Worm (Caenorhabditis elegans) whole organism, L4 larva: ENCODE data around the gene cpr-3.
A peak's percentile ranks its signal among the peaks of the same experiment; 100 is the strongest.

ENCODE experiments used
- D1046.2 ChIP-seq: fragments of 200-800 bp; sonication (Bioruptor generic); IDR thresholded peaks from 2 replicates; pipeline ENCODE4 v1.3.6; 2022; ENCODE audit warnings: missing genetic modification characterization, missing compliant biosample characterization
- F10B5.3 ChIP-seq: sonication (generic microtip); optimal IDR thresholded peaks from 2 replicates; lab custom pipeline; 2016; ENCODE audit warnings: mild to moderate bottlenecking, missing genetic modification characterization, missing compliant biosample characterization
- F44E2.7 ChIP-seq: fragments of 200-800 bp; sonication (Bioruptor generic); IDR thresholded peaks from 2 replicates; pipeline ENCODE4 v2.1.2; 2022; ENCODE audit warnings: missing genetic modification characterization, missing compliant biosample characterization
- R02D3.7 ChIP-seq: fragments of 150-350 bp; sonication (generic microtip); optimal IDR thresholded peaks from 3 replicates; lab custom pipeline; 2014; ENCODE audit warnings: missing biosample characterization, missing genetic modification characterization
- T20F7.1 ChIP-seq: fragments of 200-800 bp; sonication (Bioruptor generic); optimal IDR thresholded peaks from 2 replicates; lab custom pipeline; 2018; ENCODE audit warnings: mild to moderate bottlenecking, missing genetic modification characterization, missing compliant biosample characterization
- T26A8.4 ChIP-seq: fragments of 200-800 bp; sonication (Bioruptor generic); IDR thresholded peaks from 2 replicates; pipeline ENCODE4 v1.3.6; 2022; ENCODE audit warnings: missing genetic modification characterization, missing compliant biosample characterization
- attf-4 ChIP-seq: sonication (generic microtip); optimal IDR thresholded peaks from 3 replicates; lab custom pipeline; 2017; ENCODE audit warnings: missing biosample characterization, missing genetic modification characterization
- ceh-44 ChIP-seq: fragments of 200-800 bp; sonication (Bioruptor generic); IDR thresholded peaks from 2 replicates; pipeline ENCODE4 v1.3.6; 2022; ENCODE audit warnings: missing genetic modification reagents, missing genetic modification characterization, missing compliant biosample characterization
- ceh-62 ChIP-seq: sonication (generic microtip); optimal IDR thresholded peaks from 2 replicates; lab custom pipeline; 2017; ENCODE audit warnings: missing biosample characterization, missing genetic modification characterization
- ceh-82 ChIP-seq: sonication (generic microtip); optimal IDR thresholded peaks from 2 replicates; lab custom pipeline; 2017; ENCODE audit warnings: missing biosample characterization, missing genetic modification characterization
- daf-16 ChIP-seq, 3 experiments: sonication (generic microtip); optimal IDR thresholded peaks; 2 replicates each; lab custom pipeline; 2016 to 2017; ENCODE audit warnings: missing genetic modification characterization in 3 of 3, missing genetic modification reagents in 3 of 3, mild to moderate bottlenecking in 2 of 3, missing compliant biosample characterization in 2 of 3, missing biosample characterization in 1 of 3, moderate library complexity in 1 of 3
- daf-19 ChIP-seq: fragments of 200-800 bp; sonication (Bioruptor generic); conservative IDR thresholded peaks from 2 replicates; pipeline ENCODE4 v1.3.6; 2022; ENCODE audit warnings: missing genetic modification characterization, missing compliant biosample characterization
- dmd-9 ChIP-seq: fragments of 200-800 bp; sonication (Bioruptor generic); IDR thresholded peaks from 2 replicates; pipeline ENCODE4 v1.3.6; 2022; ENCODE audit warnings: missing genetic modification reagents, missing genetic modification characterization, missing compliant biosample characterization
- dpl-1 ChIP-seq: fragments of 150-350 bp; optimal IDR thresholded peaks from 2 replicates; lab custom pipeline; 2014; ENCODE audit warnings: missing biosample characterization, missing genetic modification reagents, missing genetic modification characterization
- dve-1 ChIP-seq: sonication (generic microtip); optimal IDR thresholded peaks from 2 replicates; lab custom pipeline; 2017; ENCODE audit warnings: antibody characterized with exemption, mild to moderate bottlenecking, missing genetic modification characterization, missing compliant biosample characterization; ENCODE audit not compliant: insufficient read depth
- fos-1 ChIP-seq: fragments of 150-350 bp; optimal IDR thresholded peaks from 2 replicates; lab custom pipeline; 2014; ENCODE audit warnings: missing biosample characterization, missing genetic modification characterization
- hlh-30 ChIP-seq: sonication (generic microtip); optimal IDR thresholded peaks from 2 replicates; lab custom pipeline; 2017; ENCODE audit warnings: antibody characterized with exemption, mild to moderate bottlenecking, missing genetic modification characterization, missing compliant biosample characterization; ENCODE audit not compliant: insufficient read depth
- hmg-1.1 ChIP-seq: fragments of 200-800 bp; sonication (Bioruptor generic); IDR thresholded peaks from 2 replicates; pipeline ENCODE4 v1.3.6; 2022; ENCODE audit warnings: missing genetic modification reagents, missing genetic modification characterization, missing compliant biosample characterization
- lin-15B ChIP-seq: fragments of 150-350 bp; sonication (generic microtip); optimal IDR thresholded peaks from 3 replicates; lab custom pipeline; 2014; ENCODE audit warnings: missing biosample characterization, missing genetic modification characterization
- lin-39 ChIP-seq: fragments of 150-350 bp; optimal IDR thresholded peaks from 2 replicates; lab custom pipeline; 2014; ENCODE audit warnings: missing biosample characterization, missing genetic modification reagents, missing genetic modification characterization
- lsy-2 ChIP-seq, 2 experiments: fragments of 150-350 bp in 1 of 2; sonication (generic microtip) in 1 of 2; optimal IDR thresholded peaks; 2 replicates each; lab custom pipeline; 2014 to 2017; ENCODE audit warnings: missing biosample characterization in 2 of 2, missing genetic modification characterization in 2 of 2
- madf-5 ChIP-seq, 2 experiments: fragments of 200-800 bp; sonication (Bioruptor generic); IDR thresholded peaks; 2 replicates each; pipeline ENCODE4 v1.3.6; 2022; ENCODE audit warnings: missing compliant biosample characterization in 2 of 2, missing genetic modification characterization in 2 of 2
- mdt-29 ChIP-seq: fragments of 200-800 bp; sonication (Bioruptor generic); IDR thresholded peaks from 2 replicates; pipeline ENCODE4 v1.3.6; 2022; ENCODE audit warnings: missing genetic modification reagents, missing genetic modification characterization, missing compliant biosample characterization
- mep-1 ChIP-seq: fragments of 150-350 bp; sonication (generic microtip); optimal IDR thresholded peaks from 3 replicates; lab custom pipeline; 2014; ENCODE audit warnings: missing biosample characterization, missing genetic modification characterization
- mxl-2 ChIP-seq: fragments of 200-800 bp; sonication (Bioruptor generic); conservative IDR thresholded peaks from 2 replicates; pipeline ENCODE4 v1.3.6; 2022; ENCODE audit warnings: missing genetic modification reagents, missing genetic modification characterization, missing compliant biosample characterization
- nhr-102 ChIP-seq: sonication (generic microtip); optimal IDR thresholded peaks from 2 replicates; lab custom pipeline; 2016; ENCODE audit warnings: mild to moderate bottlenecking, missing genetic modification characterization, moderate library complexity, missing compliant biosample characterization
- nhr-48 ChIP-seq: sonication (generic microtip); optimal IDR thresholded peaks from 2 replicates; lab custom pipeline; 2016; ENCODE audit warnings: mild to moderate bottlenecking, missing genetic modification characterization, missing compliant biosample characterization
- nhr-76 ChIP-seq: fragments of 150-350 bp; optimal IDR thresholded peaks from 2 replicates; lab custom pipeline; 2014; ENCODE audit warnings: missing biosample characterization, missing genetic modification characterization
- pqm-1 ChIP-seq: sonication (generic microtip); optimal IDR thresholded peaks from 2 replicates; lab custom pipeline; 2017; ENCODE audit warnings: missing biosample characterization, missing genetic modification characterization
- spr-1 ChIP-seq: sonication (generic microtip); optimal IDR thresholded peaks from 2 replicates; lab custom pipeline; 2016; ENCODE audit warnings: mild to moderate bottlenecking, missing genetic modification characterization, missing compliant biosample characterization
- tag-97 ChIP-seq: fragments of 200-800 bp; sonication (Bioruptor generic); IDR thresholded peaks from 2 replicates; pipeline ENCODE4 v1.3.6; 2022; ENCODE audit warnings: missing genetic modification characterization, missing compliant biosample characterization
- unc-130 ChIP-seq: sonication (generic microtip); optimal IDR thresholded peaks from 2 replicates; lab custom pipeline; 2016; ENCODE audit warnings: missing genetic modification reagents, missing genetic modification characterization, missing compliant biosample characterization
- unc-62 ChIP-seq, 3 experiments: fragments of 150-350 bp in 1 of 3; sonication (generic microtip); optimal IDR thresholded peaks in 2 of 3; peaks in 1 of 3; 1 replicate in 1 of 3; 2 replicates in 2 of 3; lab custom pipeline; 2014 to 2017; ENCODE audit warnings: missing biosample characterization in 3 of 3, missing genetic modification characterization in 3 of 3, missing genetic modification reagents in 3 of 3, missing genotype in 1 of 3
- vab-7 ChIP-seq: fragments of 200-800 bp; sonication (Bioruptor generic); IDR thresholded peaks from 2 replicates; pipeline ENCODE4 v1.3.6; 2022; ENCODE audit warnings: missing genetic modification reagents, missing genetic modification characterization, missing compliant biosample characterization
- zag-1 ChIP-seq: fragments of 150-350 bp; optimal IDR thresholded peaks from 2 replicates; lab custom pipeline; 2014; ENCODE audit warnings: missing biosample characterization, missing genetic modification characterization
- ztf-11 ChIP-seq: fragments of 150-350 bp; optimal IDR thresholded peaks from 2 replicates; lab custom pipeline; 2014; ENCODE audit warnings: missing biosample characterization, missing genetic modification characterization

cpr-3 gene

ce11 chrV:15344481-15344880 is 46.0 kb upstream of the cpr-3 start, which contains the start of gene wrt-8:
wrt-8 (minus strand) TSS chrV:15344581.
- TF ChIP-seq mxl-2 (GFP tag; lab: Robert Waterston, UW) (no peak), tag-97 (no peak), ztf-11 (no peak), lin-15B (tag; lab: Kevin White, UChicago) (no peak), dmd-9 (GFP tag; lab: Robert Waterston, UW) (no peak), hmg-1.1 (GFP tag; lab: Robert Waterston, UW) (no peak), attf-4 (tag; lab: Kevin White, UChicago) (no peak), ceh-82 (tag; lab: Kevin White, UChicago) (no peak), spr-1 (tag; lab: Kevin White, UChicago) (no peak), fos-1 (no peak), daf-16 (GFP tag; optimal IDR thresholded peaks at IDR 0.05; lab: Kevin White, UChicago) (no peak), daf-16 (tag; optimal IDR thresholded peaks at IDR 0.05; lab: Kevin White, UChicago) (no peak), nhr-76 (no peak), dve-1 (no peak)

ce11 chrV:15341404-15341803 is 42.9 kb upstream of the cpr-3 start, which contains the start of gene clec-229:
clec-229 (minus strand) TSS chrV:15341504.
- TF ChIP-seq unc-62 (GFP tag; optimal IDR thresholded peaks at IDR 0.05 in 1 of 2; lab: Kevin White, UChicago) (peak in 1 of 2 experiments; percentile 24), unc-62 (tag; optimal IDR thresholded peaks at IDR 0.05; lab: Kevin White, UChicago) (no peak), R02D3.7 (tag; lab: Kevin White, UChicago) (no peak), dpl-1 (GFP tag; lab: Kevin White, UChicago) (no peak)
- TF ChIP-seq, all 104 proteins: peak for 1

- TF ChIP-seq lin-39, result no peak
- TF ChIP-seq D1046.2 (GFP tag; lab: Robert Waterston, UW), result no peak
- TF ChIP-seq nhr-102 (tag; lab: Kevin White, UChicago), result no peak
- no peak for TF ChIP-seq T26A8.4 (GFP tag; lab: Robert Waterston, UW)
- TF ChIP-seq pqm-1, result no peak
- no peak for TF ChIP-seq F10B5.3
- no peak for TF ChIP-seq nhr-76
- no peak for TF ChIP-seq unc-130 (GFP tag; lab: Kevin White, UChicago)
- TF ChIP-seq lsy-2 (tag; optimal IDR thresholded peaks at IDR 0.05; lab: Kevin White, UChicago), result no peak
- no peak for TF ChIP-seq nhr-48
Measured at ce11 chrV:15339363-15339762, 40.9 kb upstream of the cpr-3 start, which contains the start of gene clec-228. clec-228 (minus strand) TSS chrV:15339463.

- peak in 1 of 2 experiments; percentile 33 for TF ChIP-seq unc-62 (GFP tag; optimal IDR thresholded peaks at IDR 0.05 in 1 of 2; lab: Kevin White, UChicago)
- no peak for TF ChIP-seq unc-62 (tag; optimal IDR thresholded peaks at IDR 0.05; lab: Kevin White, UChicago)
- no peak for TF ChIP-seq F44E2.7 (GFP tag; lab: Robert Waterston, UW)
Measured at ce11 chrV:15337405-15337804, 38.9 kb upstream of the cpr-3 start, which contains the start of gene wrt-7. wrt-7 (minus strand) TSS chrV:15337505.

- TF ChIP-seq vab-7 (GFP tag; lab: Robert Waterston, UW) (no peak), unc-62 (GFP tag; optimal IDR thresholded peaks at IDR 0.05 in 1 of 2; lab: Kevin White, UChicago) (no peak), unc-62 (tag; optimal IDR thresholded peaks at IDR 0.05; lab: Kevin White, UChicago) (no peak), ceh-62 (tag; lab: Kevin White, UChicago) (no peak), T20F7.1 (GFP tag; lab: Kevin White, UChicago) (no peak), mdt-29 (GFP tag; lab: Robert Waterston, UW) (no peak), lin-39 (no peak), madf-5 (GFP tag; IDR thresholded peaks at IDR 0.05; lab: Robert Waterston, UW) (no peak)
- TF ChIP-seq, all 104 proteins: peak for 0
Measured at ce11 chrV:15332851-15333250, 34.4 kb upstream of the cpr-3 start, which contains the start of gene srw-113. srw-113 (plus strand) TSS chrV:15333151.

- TF ChIP-seq madf-5 (GFP tag; IDR thresholded peaks at IDR 0.05; lab: Robert Waterston, UW), result no peak
- no peak for TF ChIP-seq zag-1 (tag; lab: Kevin White, UChicago)
- no peak for TF ChIP-seq hlh-30
- TF ChIP-seq daf-19 (GFP tag; lab: Robert Waterston, UW), result no peak
- TF ChIP-seq ceh-44, result no peak
- TF ChIP-seq F44E2.7 (GFP tag; lab: Robert Waterston, UW), result no peak
- TF ChIP-seq mep-1 (tag; lab: Kevin White, UChicago), result no peak
- TF ChIP-seq, all 104 proteins: peak for 0
Measured at ce11 chrV:15330314-15330713, 31.8 kb upstream of the cpr-3 start, which contains the start of gene srh-295. srh-295 (plus strand) TSS chrV:15330614.
